Worm (Caenorhabditis elegans) whole organism, young adult: ENCODE data around the gene btbd-10.
"Not testable (repeated sequence)": the region's sequence is repeated elsewhere in the genome, so short reads cannot be mapped to it uniquely, and the experiment has no call there.

Experiments used
- B0336.3 ChIP-seq: fragments of 200-800 bp; sonication (Bioruptor generic); IDR thresholded peaks from 2 replicates; pipeline ENCODE4 v1.3.6; 2022; ENCODE audit warnings: missing genetic modification characterization, missing compliant biosample characterization
- F22D6.2 ChIP-seq: sonication (generic microtip); optimal IDR thresholded peaks from 2 replicates; lab custom pipeline; 2016; ENCODE audit warnings: mild to moderate bottlenecking, missing genetic modification characterization, missing compliant biosample characterization
- F23B12.7 ChIP-seq: sonication (generic microtip); optimal IDR thresholded peaks from 2 replicates; lab custom pipeline; 2017; ENCODE audit warnings: missing genetic modification characterization, mild to moderate bottlenecking, missing compliant biosample characterization, antibody characterized with exemption, moderate library complexity; ENCODE audit not compliant: insufficient read depth
- F37B4.10 ChIP-seq: fragments of 200-800 bp; sonication (Bioruptor generic); IDR thresholded peaks from 2 replicates; pipeline ENCODE4 v1.3.6; 2022; ENCODE audit warnings: missing genetic modification characterization, missing compliant biosample characterization
- F55B11.4 ChIP-seq: sonication (generic microtip); optimal IDR thresholded peaks from 2 replicates; lab custom pipeline; 2016; ENCODE audit warnings: missing compliant biosample characterization, missing genetic modification characterization, borderline replicate concordance; ENCODE audit not compliant: insufficient read depth
- K11D2.4 ChIP-seq: fragments of 200-800 bp; sonication (Bioruptor generic); IDR thresholded peaks from 2 replicates; pipeline ENCODE4 v1.3.6; 2022; ENCODE audit warnings: missing genetic modification reagents, missing genetic modification characterization, missing compliant biosample characterization
- Y53F4B.3 ChIP-seq: fragments of 200-800 bp; sonication (Bioruptor generic); IDR thresholded peaks from 2 replicates; pipeline ENCODE4 v1.3.6; 2022; ENCODE audit warnings: missing genetic modification reagents, missing genetic modification characterization, missing compliant biosample characterization
- Y53G8AR.9 ChIP-seq: fragments of 200-800 bp; sonication (Bioruptor generic); conservative IDR thresholded peaks from 2 replicates; pipeline ENCODE4 v1.3.6; 2022; ENCODE audit warnings: missing genetic modification reagents, missing genetic modification characterization, missing compliant biosample characterization
- aptf-2 ChIP-seq: fragments of 200-800 bp; sonication (Bioruptor generic); conservative IDR thresholded peaks from 2 replicates; pipeline ENCODE4 v1.3.6; 2022; ENCODE audit warnings: missing genetic modification reagents, missing genetic modification characterization, missing compliant biosample characterization
- atf-7 ChIP-seq: sonication (generic microtip); optimal IDR thresholded peaks from 2 replicates; lab custom pipeline; 2017; ENCODE audit warnings: mild to moderate bottlenecking, missing genetic modification characterization, missing compliant biosample characterization
- bed-1 ChIP-seq: fragments of 200-800 bp; sonication (Bioruptor generic); IDR thresholded peaks from 2 replicates; pipeline ENCODE4 v1.3.6; 2022; ENCODE audit warnings: missing genetic modification reagents, missing genetic modification characterization, missing compliant biosample characterization
- cebp-1 ChIP-seq, 2 experiments: fragments of 200-800 bp in 1 of 2; sonication (Bioruptor generic) in 1 of 2; sonication (generic microtip) in 1 of 2; IDR thresholded peaks in 1 of 2; optimal IDR thresholded peaks in 1 of 2; 2 replicates each; pipeline versions ENCODE4 v1.3.6 to Lab custom; 2017 to 2022; ENCODE audit warnings: missing compliant biosample characterization in 2 of 2, missing genetic modification characterization in 2 of 2, mild to moderate bottlenecking in 1 of 2, missing genetic modification reagents in 1 of 2, moderate library complexity in 1 of 2
- ceh-79 ChIP-seq: sonication (generic microtip); optimal IDR thresholded peaks from 2 replicates; lab custom pipeline; 2017; ENCODE audit warnings: mild to moderate bottlenecking, missing genetic modification characterization, missing compliant biosample characterization
- ceh-91 ChIP-seq: fragments of 200-800 bp; sonication (Bioruptor generic); IDR thresholded peaks from 2 replicates; pipeline ENCODE4 v1.3.6; 2022; ENCODE audit warnings: missing genetic modification reagents, missing genetic modification characterization, missing compliant biosample characterization
- die-1 ChIP-seq: sonication (generic microtip); optimal IDR thresholded peaks from 2 replicates; lab custom pipeline; 2016; ENCODE audit warnings: missing genotype, mild to moderate bottlenecking, missing genetic modification characterization, missing compliant biosample characterization
- efl-1 ChIP-seq: fragments of 150-350 bp; optimal IDR thresholded peaks from 2 replicates; lab custom pipeline; 2014; ENCODE audit warnings: missing biosample characterization, missing genetic modification reagents, missing genetic modification characterization
- egl-44 ChIP-seq: fragments of 200-800 bp; sonication (Bioruptor generic); IDR thresholded peaks from 2 replicates; pipeline ENCODE4 v1.3.6; 2022; ENCODE audit warnings: missing genetic modification reagents, missing genetic modification characterization, missing compliant biosample characterization
- ets-4 ChIP-seq: fragments of 200-800 bp; sonication (Bioruptor generic); optimal IDR thresholded peaks from 2 replicates; lab custom pipeline; 2018; ENCODE audit warnings: mild to moderate bottlenecking, missing genetic modification characterization, missing compliant biosample characterization
- hrde-1 ChIP-seq: sonication (generic microtip); optimal IDR thresholded peaks from 2 replicates; lab custom pipeline; 2016; ENCODE audit warnings: missing genetic modification characterization, mild to moderate bottlenecking, missing compliant biosample characterization, moderate library complexity, missing genotype, missing genetic modification reagents, borderline replicate concordance
- let-607 ChIP-seq, 2 experiments: fragments of 200-800 bp in 1 of 2; sonication (Bioruptor generic) in 1 of 2; sonication (generic microtip) in 1 of 2; optimal IDR thresholded peaks; 2 replicates each; lab custom pipeline; 2016 to 2018; ENCODE audit warnings: mild to moderate bottlenecking in 2 of 2, missing compliant biosample characterization in 2 of 2, missing genetic modification characterization in 2 of 2, moderate library complexity in 2 of 2, missing genotype in 1 of 2
- lin-40 ChIP-seq: sonication (generic microtip); optimal IDR thresholded peaks from 2 replicates; lab custom pipeline; 2016; ENCODE audit warnings: missing genetic modification characterization, mild to moderate bottlenecking, missing compliant biosample characterization, missing genotype, missing genetic modification reagents
- lsl-1 ChIP-seq: fragments of 200-800 bp; sonication (Bioruptor generic); optimal IDR thresholded peaks from 2 replicates; lab custom pipeline; 2018; ENCODE audit warnings: mild to moderate bottlenecking, missing genetic modification characterization, moderate library complexity, missing compliant biosample characterization
- madf-10 ChIP-seq: sonication (generic microtip); optimal IDR thresholded peaks from 2 replicates; lab custom pipeline; 2016; ENCODE audit warnings: mild to moderate bottlenecking, missing genetic modification characterization, missing compliant biosample characterization
- madf-8 ChIP-seq: fragments of 200-800 bp; sonication (Bioruptor generic); conservative IDR thresholded peaks from 2 replicates; pipeline ENCODE4 v1.3.6; 2022; ENCODE audit warnings: missing genetic modification reagents, missing genetic modification characterization, missing compliant biosample characterization
- mxl-1 ChIP-seq: sonication (generic microtip); optimal IDR thresholded peaks from 2 replicates; lab custom pipeline; 2016; ENCODE audit warnings: missing genetic modification characterization, missing compliant biosample characterization
- nfya-1 ChIP-seq: sonication (generic microtip); optimal IDR thresholded peaks from 2 replicates; lab custom pipeline; 2017; ENCODE audit warnings: antibody characterized with exemption, missing compliant biosample characterization, missing genetic modification characterization, borderline replicate concordance; ENCODE audit not compliant: insufficient read depth
- nfya-2 ChIP-seq: fragments of 200-800 bp; sonication (Bioruptor generic); IDR thresholded peaks from 2 replicates; pipeline ENCODE4 v1.3.6; 2022; ENCODE audit warnings: missing genetic modification reagents, missing genetic modification characterization, missing compliant biosample characterization
- nfyb-1 ChIP-seq: fragments of 200-800 bp; sonication (Bioruptor generic); IDR thresholded peaks from 2 replicates; pipeline ENCODE4 v1.3.6; 2022; ENCODE audit warnings: missing genetic modification reagents, missing genetic modification characterization, missing compliant biosample characterization
- nhr-80 ChIP-seq: sonication (generic microtip); optimal IDR thresholded peaks from 2 replicates; lab custom pipeline; 2016; ENCODE audit warnings: missing genetic modification characterization, missing compliant biosample characterization
- pha-4 ChIP-seq: fragments of 150-350 bp; sonication (generic microtip); optimal IDR thresholded peaks from 2 replicates; lab custom pipeline; 2014; ENCODE audit warnings: missing biosample characterization, missing genetic modification reagents, missing genetic modification characterization
- sea-2 ChIP-seq: fragments of 200-800 bp; sonication (Bioruptor generic); IDR thresholded peaks from 2 replicates; pipeline ENCODE4 v1.3.6; 2022; ENCODE audit warnings: missing genetic modification characterization, missing compliant biosample characterization
- snpc-4 ChIP-seq, 5 experiments: fragments of 150-350 bp in 1 of 5; sonication (generic microtip) in 4 of 5; optimal IDR thresholded peaks; 2 replicates each; lab custom pipeline; 2014 to 2018; ENCODE audit warnings: missing genetic modification characterization in 5 of 5, missing biosample characterization in 3 of 5, antibody characterized with exemption in 2 of 5, mild to moderate bottlenecking in 2 of 5, missing compliant biosample characterization in 2 of 5, missing genotype in 2 of 5, moderate library complexity in 2 of 5, missing genetic modification reagents in 1 of 5
- somi-1 ChIP-seq: fragments of 200-800 bp; sonication (Bioruptor generic); optimal IDR thresholded peaks from 2 replicates; lab custom pipeline; 2018; ENCODE audit warnings: mild to moderate bottlenecking, missing genetic modification characterization, missing compliant biosample characterization
- sptf-2 ChIP-seq: fragments of 200-800 bp; sonication (Bioruptor generic); optimal IDR thresholded peaks from 2 replicates; lab custom pipeline; 2018; ENCODE audit warnings: mild to moderate bottlenecking, missing genetic modification characterization, missing compliant biosample characterization
- tbp1 ChIP-seq: fragments of 200-800 bp; sonication (Bioruptor generic); optimal IDR thresholded peaks from 2 replicates; lab custom pipeline; 2018; ENCODE audit warnings: mild to moderate bottlenecking, missing genetic modification characterization, missing compliant biosample characterization
- unc-130 ChIP-seq: sonication (generic microtip); optimal IDR thresholded peaks from 2 replicates; lab custom pipeline; 2016; ENCODE audit warnings: missing genetic modification reagents, missing genetic modification characterization, missing compliant biosample characterization
- ztf-25 ChIP-seq: fragments of 200-800 bp; sonication (Bioruptor generic); IDR thresholded peaks from 2 replicates; pipeline ENCODE4 v1.3.6; 2022; ENCODE audit warnings: missing genetic modification reagents, missing genetic modification characterization, missing compliant biosample characterization
- ztf-26 ChIP-seq: sonication (generic microtip); optimal IDR thresholded peaks from 2 replicates; lab custom pipeline; 2017; ENCODE audit warnings: missing genetic modification characterization, missing compliant biosample characterization
- ztf-28 ChIP-seq: fragments of 200-800 bp; sonication (Bioruptor generic); IDR thresholded peaks from 2 replicates; pipeline ENCODE4 v1.3.6; 2022; ENCODE audit warnings: missing genetic modification reagents, missing genetic modification characterization, missing compliant biosample characterization
- ztf-3 ChIP-seq: fragments of 200-800 bp; sonication (Bioruptor generic); optimal IDR thresholded peaks from 2 replicates; lab custom pipeline; 2018; ENCODE audit warnings: mild to moderate bottlenecking, missing genetic modification characterization, missing compliant biosample characterization

Gene btbd-10

ce11 chrII:4916462-4916861 is 11.7 kb downstream of the btbd-10 start, which contains the start of gene msp-31:
msp-31 (minus strand) TSS chrII:4916562.
- TF ChIP-seq mxl-1 (tag; lab: Kevin White, UChicago); ztf-28 (GFP tag; lab: Robert Waterston, UW); ztf-3: not testable (repeated sequence)

- TF ChIP-seq K11D2.4 (GFP tag; lab: Robert Waterston, UW) (no peak), F23B12.7 (no peak), ztf-26 (tag; lab: Kevin White, UChicago) (no peak)
Measured at ce11 chrII:4918501-4919021, 13.8 kb downstream of the btbd-10 start.

ce11 chrII:4920608-4921007 is 15.8 kb downstream of the btbd-10 start:
- peak; percentile 12 for TF ChIP-seq nhr-80
- TF ChIP-seq die-1 (tag; lab: Kevin White, UChicago), result no peak
- 0 out of 2 replicates have a peak, but pooled peaks have one; percentile 12 for TF ChIP-seq Y53G8AR.9 (GFP tag; lab: Robert Waterston, UW)

ce11 chrII:4924729-4925128 is 19.9 kb downstream of the btbd-10 start:
- no peak for TF ChIP-seq unc-130
- TF ChIP-seq F55B11.4, result no peak
- TF ChIP-seq aptf-2 (GFP tag; lab: Robert Waterston, UW), result no peak
- no peak for TF ChIP-seq sea-2
- TF ChIP-seq ztf-25 (GFP tag; lab: Robert Waterston, UW), result no peak
- no peak for TF ChIP-seq somi-1 (GFP tag; lab: Kevin White, UChicago)
- no peak for TF ChIP-seq madf-10 (tag; lab: Kevin White, UChicago)
- TF ChIP-seq F22D6.2, result no peak
- TF ChIP-seq bed-1, result no peak
- TF ChIP-seq hrde-1 (tag; lab: Kevin White, UChicago), result no peak
- no peak for TF ChIP-seq nfya-2 (GFP tag; lab: Robert Waterston, UW)
- no peak for TF ChIP-seq ceh-79 (tag; lab: Kevin White, UChicago)
- TF ChIP-seq madf-8, result no peak
- TF ChIP-seq F37B4.10 (GFP tag; lab: Robert Waterston, UW), result no peak
- TF ChIP-seq, all 124 proteins: peak for 0

ce11 chrII:4925198-4925764 is 20.5 kb downstream of the btbd-10 start, which contains the start of gene aagr-2:
aagr-2 (minus strand) TSS chrII:4925248.
- TF ChIP-seq nhr-80, result peak; percentile 94
- TF ChIP-seq ets-4 (GFP tag; lab: Kevin White, UChicago), result peak; percentile 44
- TF ChIP-seq F22D6.2, result peak; percentile 11
- TF ChIP-seq tbp1 (GFP tag; lab: Kevin White, UChicago), result peak; percentile 25
- peak; percentile 74; the same call in 1 of the 2 replicates for TF ChIP-seq egl-44
- TF ChIP-seq nfya-1 (tag; lab: Kevin White, UChicago), result no peak
- TF ChIP-seq pha-4 (tag; lab: Kevin White, UChicago), result peak; percentile 86
- peak; percentile 92 for TF ChIP-seq atf-7 (tag; lab: Kevin White, UChicago)
- TF ChIP-seq lin-40 (tag; lab: Kevin White, UChicago), result no peak
- no peak for TF ChIP-seq cebp-1 (GFP tag; IDR thresholded peaks at IDR 0.05; lab: Robert Waterston, UW)
- TF ChIP-seq cebp-1 (tag; optimal IDR thresholded peaks at IDR 0.05; lab: Kevin White, UChicago), result peak; percentile 60
- peak; percentile 36 to 64 for TF ChIP-seq let-607 (tag; optimal IDR thresholded peaks at IDR 0.05; lab: Kevin White, UChicago)
- peak; percentile 22; the same call in 1 of the 2 replicates for TF ChIP-seq nfyb-1 (GFP tag; lab: Robert Waterston, UW)
- no peak for TF ChIP-seq Y53F4B.3 (GFP tag; lab: Robert Waterston, UW)
- no peak for TF ChIP-seq snpc-4 (GFP tag; optimal IDR thresholded peaks at IDR 0.05; lab: Kevin White, UChicago)
- TF ChIP-seq snpc-4 (tag; optimal IDR thresholded peaks at IDR 0.05; lab: Kevin White, UChicago), result peak in 1 of 4 experiments; percentile 10
- TF ChIP-seq efl-1 (GFP tag; lab: Kevin White, UChicago), result no peak
- no peak for TF ChIP-seq ceh-91 (GFP tag; lab: Robert Waterston, UW)
- peak; percentile 25; the same call in 1 of the 2 replicates for TF ChIP-seq B0336.3 (GFP tag; lab: Robert Waterston, UW)
- TF ChIP-seq sptf-2, result no peak
- no peak for TF ChIP-seq lsl-1 (GFP tag; lab: Kevin White, UChicago)
